Worm (Caenorhabditis elegans) whole organism, young adult: ENCODE data around the gene F31F7.2.

ENCODE experiments used
- K12H6.12 ChIP-seq: fragments of 200-800 bp; sonication (Bioruptor generic); optimal IDR thresholded peaks from 2 replicates; lab custom pipeline; 2018; ENCODE audit warnings: mild to moderate bottlenecking, missing genetic modification characterization, missing compliant biosample characterization
- nhr-90 ChIP-seq: sonication (generic microtip); optimal IDR thresholded peaks from 2 replicates; lab custom pipeline; 2016; ENCODE audit warnings: missing genotype, mild to moderate bottlenecking, missing genetic modification characterization, missing compliant biosample characterization

DNA sequence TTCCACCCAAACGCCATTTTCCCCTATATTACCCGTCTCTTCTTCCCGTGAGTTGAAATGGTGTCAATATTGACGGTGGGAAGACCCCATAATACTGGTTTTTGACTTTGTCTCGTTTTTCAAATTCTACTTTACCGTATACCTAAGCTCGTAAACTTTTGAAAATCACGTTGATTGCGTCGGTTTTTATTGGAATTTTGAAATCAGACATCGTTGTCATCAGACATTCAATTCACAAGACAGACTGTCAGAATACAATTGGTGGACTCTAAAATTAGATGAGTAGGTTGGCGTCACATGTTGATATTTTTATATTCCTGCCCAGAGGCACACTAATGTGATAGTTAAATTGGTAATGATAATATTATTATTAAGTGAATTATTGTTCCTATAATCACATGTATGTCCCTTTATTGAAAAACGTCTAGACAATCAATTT lies 38.7 kb upstream of the F31F7.2 start:
- TF ChIP-seq K12H6.12 (tag; lab: Kevin White, UChicago) (no peak), nhr-90 (no peak)
